Fruit fly (Drosophila melanogaster): ENCODE data around the gene CG5953.

Gene CG5953

DNA sequence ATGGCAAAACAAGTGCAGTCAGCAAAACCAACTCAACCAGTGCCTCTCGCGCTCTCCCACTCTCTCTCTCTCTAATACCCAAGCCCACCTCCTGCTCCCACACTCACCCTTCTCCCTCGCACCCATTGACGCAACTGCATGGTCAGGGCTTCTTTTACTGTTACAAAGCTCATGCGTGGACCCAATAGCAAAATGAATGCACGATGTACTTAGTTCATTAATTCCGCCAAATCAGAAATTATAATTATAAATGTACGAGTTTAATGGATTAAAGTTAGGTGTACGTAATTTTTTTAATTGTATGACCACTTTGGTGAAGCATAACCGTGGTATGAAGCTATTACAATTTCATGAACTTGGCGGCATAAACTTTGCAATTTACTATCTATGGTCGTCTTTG lies 13.1 kb upstream of the CG5953 start (continued):
- TF ChIP-seq Hr78 (GFP tag; optimal IDR thresholded peaks at IDR 0.05) (no peak), pum (GFP tag; optimal IDR thresholded peaks at IDR 0.05) (peak; percentile 22), abd-A (tag; optimal IDR thresholded peaks at IDR 0.05) (peak; percentile 65), corto (GFP tag; optimal IDR thresholded peaks at IDR 0.05) (peak; percentile 46), CG1792 (GFP tag; optimal IDR thresholded peaks at IDR 0.05) (no peak), CG34376 (GFP tag; optimal IDR thresholded peaks at IDR 0.05) (peak; percentile 46), D19B (GFP tag; optimal IDR thresholded peaks at IDR 0.05) (peak; percentile 30), CG4360 (GFP tag; IDR thresholded peaks at IDR 0.05) (no peak), lab (GFP tag; optimal IDR thresholded peaks at IDR 0.05) (peak; percentile 89), bcd (GFP tag; optimal IDR thresholded peaks at IDR 0.05) (peak; percentile 59), sim (GFP tag; IDR thresholded peaks at IDR 0.05) (no peak), trem (tag; optimal IDR thresholded peaks at IDR 0.05) (no peak), CG13424 (tag; optimal IDR thresholded peaks at IDR 0.05) (peak; percentile 80), fd96Cb (tag; optimal IDR thresholded peaks at IDR 0.05) (peak; percentile 34), wdn (GFP tag; IDR thresholded peaks at IDR 0.05) (no peak), Side (GFP tag; optimal IDR thresholded peaks at IDR 0.05) (peak; percentile 25), CG15479 (GFP tag; optimal IDR thresholded peaks at IDR 0.05) (no peak), CG7963 (GFP tag; IDR thresholded peaks at IDR 0.05; ENCODE audit: partially characterized antibody) (no peak), CG8089 (GFP tag; optimal IDR thresholded peaks at IDR 0.05) (peak; percentile 36), CG12155 (GFP tag; optimal IDR thresholded peaks at IDR 0.05) (peak; percentile 1), Taf1 (GFP tag; IDR thresholded peaks at IDR 0.05) (no peak), Max (GFP tag; optimal IDR thresholded peaks at IDR 0.05) (peak; percentile 45), CG30431 (GFP tag; optimal IDR thresholded peaks at IDR 0.05) (no peak), CG31224 (GFP tag; IDR thresholded peaks at IDR 0.05) (no peak), Mes4 (GFP tag; optimal IDR thresholded peaks at IDR 0.05) (peak; percentile 26), Oli (tag; optimal IDR thresholded peaks at IDR 0.05) (peak; percentile 69), pnt (GFP tag; optimal IDR thresholded peaks at IDR 0.05) (no peak), CHES-1-like (GFP tag; optimal IDR thresholded peaks at IDR 0.05) (peak; percentile 40), D (optimal IDR thresholded peaks at IDR 0.05) (no peak), D (GFP tag; optimal IDR thresholded peaks at IDR 0.05) (no peak), cato (GFP tag; optimal IDR thresholded peaks at IDR 0.05; ENCODE audit: borderline replicate concordance) (no peak), Ets97D (GFP tag; optimal IDR thresholded peaks at IDR 0.05) (peak; percentile 3), peb (GFP tag; IDR thresholded peaks at IDR 0.05) (no peak), ind (GFP tag; optimal IDR thresholded peaks at IDR 0.05) (peak; percentile 51), CG2129 (GFP tag; IDR thresholded peaks at IDR 0.05; ENCODE audit: partially characterized antibody) (no peak), Dll (GFP tag; IDR thresholded peaks at IDR 0.05; ENCODE audit: partially characterized antibody) (no peak), sug (tag; optimal IDR thresholded peaks at IDR 0.05) (peak; percentile 49), CG17568 (GFP tag; optimal IDR thresholded peaks at IDR 0.05) (peak; percentile 36), org-1 (GFP tag; optimal IDR thresholded peaks at IDR 0.05) (peak; percentile 40), pfk (GFP tag; optimal IDR thresholded peaks at IDR 0.05) (no peak), ro (GFP tag; IDR thresholded peaks at IDR 0.05) (no peak), ATbp (GFP tag; optimal IDR thresholded peaks at IDR 0.05) (peak; percentile 73), unc-4 (GFP tag; IDR thresholded peaks at IDR 0.05; ENCODE audit: partially characterized antibody) (no peak), so (GFP tag; IDR thresholded peaks at IDR 0.05) (0 out of 3 replicates have a peak, but pooled peaks have one; percentile 30), HLH54F (GFP tag; optimal IDR thresholded peaks at IDR 0.05) (peak; percentile 17), ssp (GFP tag; IDR thresholded peaks at IDR 0.05) (no peak), pan (optimal IDR thresholded peaks at IDR 0.05) (no peak), pan (GFP tag; optimal IDR thresholded peaks at IDR 0.05 in 1 of 2, IDR thresholded peaks at IDR 0.05 in 1 of 2) (peak in 1 of 2 experiments; percentile 80), dan (GFP tag; IDR thresholded peaks at IDR 0.05) (no peak), Mad (GFP tag; optimal IDR thresholded peaks at IDR 0.05) (peak; percentile 31), Bteb2 (GFP tag; optimal IDR thresholded peaks at IDR 0.05) (no peak)
